Worm (Caenorhabditis elegans) whole organism, dauer: ENCODE measurements around the gene F23B12.7.

ENCODE experiments used
- unc-62 ChIP-seq: sonication (generic microtip); optimal IDR thresholded peaks from 2 replicates; lab custom pipeline; 2017; ENCODE audit warnings: missing biosample characterization, missing genetic modification reagents, missing genetic modification characterization

The F23B12.7 gene

DNA sequence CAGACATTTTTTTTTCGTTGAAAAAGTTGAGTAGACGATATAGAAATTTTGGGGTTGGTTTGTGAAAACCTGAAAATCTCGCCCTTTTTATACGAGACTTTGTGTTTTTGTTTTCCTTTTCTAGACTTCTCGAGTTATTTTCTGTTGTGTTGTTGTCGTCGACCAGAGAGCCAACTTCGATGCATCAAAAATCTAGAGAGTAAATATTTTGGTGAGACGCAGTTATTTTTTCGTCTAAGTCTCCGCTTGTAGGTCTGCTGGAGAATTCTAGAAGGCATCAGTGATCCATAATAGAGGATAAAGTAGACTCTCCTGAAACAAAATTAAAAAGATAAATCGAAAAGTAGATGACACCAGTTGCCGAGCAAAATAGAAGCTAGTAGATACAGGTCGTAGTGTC is 14.9 kb downstream of the F23B12.7 start, which contains the start of gene F08H9.4:
Gene F08H9.4 (minus strand): TSS at position 61 of the 400 bp plus-strand sequence.
- TF ChIP-seq unc-62 (GFP tag; lab: Kevin White, UChicago) = no peak

ce11 chrV:14468196-14468874 is 18.8 kb downstream of the F23B12.7 start, which contains the start of gene srz-97:
Gene srz-97 (minus strand): TSS chrV:14468246.
- no peak for TF ChIP-seq unc-62 (GFP tag; lab: Kevin White, UChicago)

DNA sequence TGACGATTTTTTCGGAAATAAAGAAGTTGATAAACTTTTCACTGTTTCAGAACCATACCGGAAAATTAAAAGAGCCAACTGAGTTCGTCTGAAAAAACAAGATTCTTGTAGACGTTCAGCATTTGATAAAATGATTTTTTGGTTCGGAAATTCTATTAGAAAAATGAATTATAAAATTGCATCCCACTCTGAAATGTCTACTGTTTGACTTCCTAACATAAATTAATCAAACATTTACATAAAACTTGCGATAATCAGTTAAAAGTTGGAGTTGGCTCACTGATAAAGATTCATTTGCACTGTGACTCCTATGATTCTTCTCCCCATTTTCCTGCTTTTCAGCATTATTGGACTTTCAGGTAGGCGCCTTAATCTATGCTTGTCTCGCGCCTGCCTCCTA is 19.4 kb downstream of the F23B12.7 start, which contains the start of gene clec-57:
Gene clec-57 (plus strand): TSS at position 301 of the 400 bp plus-strand sequence.
- no peak for TF ChIP-seq unc-62 (GFP tag; lab: Kevin White, UChicago)

ce11 chrV:14472229-14472628 is 22.7 kb downstream of the F23B12.7 start, which contains the start of gene clec-227:
Gene clec-227 (plus strand): TSS chrV:14472529.
- no peak for TF ChIP-seq unc-62 (GFP tag; lab: Kevin White, UChicago)

DNA sequence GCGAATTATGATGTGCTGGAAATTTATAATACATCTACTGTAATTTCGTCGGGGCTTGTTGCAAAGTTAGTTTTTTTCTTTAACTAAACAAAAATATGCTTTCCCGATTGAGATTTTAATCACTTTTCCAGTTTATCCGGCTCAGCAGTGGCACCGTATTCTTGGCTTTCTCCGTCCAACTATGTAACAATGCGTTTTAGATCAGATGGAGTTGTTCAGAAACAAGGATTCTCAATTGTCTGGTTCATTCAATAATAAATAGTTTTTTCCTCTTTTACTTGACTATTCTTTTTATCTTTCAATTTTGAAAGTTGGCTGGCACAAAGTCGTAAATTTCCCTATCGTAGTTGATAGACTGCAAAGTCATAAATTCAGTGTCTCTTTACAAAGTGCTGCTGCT is 24.6 kb downstream of the F23B12.7 start, which contains the start of gene clec-56:
Gene clec-56 (plus strand): TSS at position 301 of the 400 bp plus-strand sequence.
- no peak for TF ChIP-seq unc-62 (GFP tag; lab: Kevin White, UChicago)

ce11 chrV:14476680-14477079 is 27.2 kb downstream of the F23B12.7 start, which contains the start of gene clec-54:
Gene clec-54 (plus strand): TSS chrV:14476903.
- no peak for TF ChIP-seq unc-62 (GFP tag; lab: Kevin White, UChicago)

ce11 chrV:14478979-14479378 is 29.5 kb downstream of the F23B12.7 start, which contains the start of gene clec-55:
Gene clec-55 (plus strand): TSS chrV:14479279.
- TF ChIP-seq unc-62 (GFP tag; lab: Kevin White, UChicago) = no peak

- TF ChIP-seq unc-62 (GFP tag; lab: Kevin White, UChicago) = no peak
These were observed 31.0 kb downstream of the F23B12.7 start for ce11 chrV:14480533-14480932.

DNA sequence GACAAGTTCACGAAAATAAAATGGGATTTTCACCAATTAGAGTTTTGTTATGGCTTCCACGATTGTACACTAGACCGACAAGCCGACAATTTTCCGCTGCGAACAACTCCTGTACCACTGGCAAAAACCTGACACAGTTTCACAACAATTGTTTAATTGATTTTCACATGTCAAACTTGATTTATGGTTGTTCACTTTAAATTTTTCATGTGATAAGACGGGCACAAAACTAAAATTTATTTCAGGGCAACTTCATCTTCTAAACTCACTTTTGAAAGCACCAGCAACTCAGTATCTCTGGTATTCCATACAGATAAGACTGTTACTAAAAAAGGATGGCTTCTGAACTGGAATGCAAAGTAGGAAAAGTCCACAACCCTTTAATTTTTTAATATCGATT is 31.9 kb downstream of the F23B12.7 start, which contains the start of gene R02D5.7:
Gene R02D5.7 (minus strand): TSS at position 101 of the 400 bp plus-strand sequence.
- no peak for TF ChIP-seq unc-62 (GFP tag; lab: Kevin White, UChicago)

DNA sequence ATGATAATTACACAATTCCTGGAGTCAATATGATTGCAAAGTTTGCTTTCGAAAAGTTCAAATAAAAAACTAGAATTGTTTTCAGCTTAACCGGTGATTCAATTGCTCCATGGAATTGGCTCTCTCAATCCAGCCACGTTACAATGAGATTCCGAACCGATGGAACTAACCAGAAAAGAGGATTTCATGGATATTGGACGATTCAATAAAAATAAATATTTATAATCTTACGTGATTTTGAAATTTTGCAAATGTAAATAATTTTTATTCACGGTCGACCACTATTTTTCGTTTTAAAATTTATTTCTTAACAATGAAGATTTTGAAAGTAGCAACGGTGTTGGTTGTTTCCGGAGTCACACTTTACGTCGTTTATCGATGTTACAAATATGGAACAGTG is 32.5 kb downstream of the F23B12.7 start, which contains the start of gene R02D5.10:
Gene R02D5.10 (plus strand): TSS at position 301 of the 400 bp plus-strand sequence.
- TF ChIP-seq unc-62 (GFP tag; lab: Kevin White, UChicago) = no peak

DNA sequence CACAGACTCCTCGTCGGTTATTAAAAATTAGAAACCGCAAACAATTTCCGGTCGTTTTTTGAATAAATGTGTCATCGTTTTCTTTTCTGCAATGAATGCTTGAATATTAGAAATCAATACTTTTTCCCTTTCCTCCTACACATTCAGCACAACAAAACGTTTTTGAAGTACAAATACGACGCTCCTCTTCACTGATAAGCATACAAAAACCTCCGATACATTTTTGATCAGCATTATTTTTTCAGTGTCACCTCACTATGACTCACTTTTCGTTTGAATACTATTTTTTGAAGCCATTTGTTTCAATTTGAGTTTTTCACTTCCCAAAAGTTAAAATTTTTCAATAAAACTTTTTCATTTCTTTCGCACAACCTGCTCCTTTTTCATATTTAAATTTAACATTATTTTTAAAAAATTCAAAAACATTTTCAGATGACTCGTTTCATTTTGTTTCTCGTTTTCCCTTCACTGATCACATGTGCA is 33.3 kb downstream of the F23B12.7 start, which contains the start of gene R02D5.3:
Gene R02D5.3 (plus strand): TSS at position 433 of the 483 bp plus-strand sequence.
- no peak for TF ChIP-seq unc-62 (GFP tag; lab: Kevin White, UChicago)

- no peak for TF ChIP-seq unc-62 (GFP tag; lab: Kevin White, UChicago)
These were observed 35.1 kb downstream of the F23B12.7 start, which contains the start of gene R02D5.4 for ce11 chrV:14484582-14484981. Gene R02D5.4 (minus strand): TSS chrV:14484682.

DNA sequence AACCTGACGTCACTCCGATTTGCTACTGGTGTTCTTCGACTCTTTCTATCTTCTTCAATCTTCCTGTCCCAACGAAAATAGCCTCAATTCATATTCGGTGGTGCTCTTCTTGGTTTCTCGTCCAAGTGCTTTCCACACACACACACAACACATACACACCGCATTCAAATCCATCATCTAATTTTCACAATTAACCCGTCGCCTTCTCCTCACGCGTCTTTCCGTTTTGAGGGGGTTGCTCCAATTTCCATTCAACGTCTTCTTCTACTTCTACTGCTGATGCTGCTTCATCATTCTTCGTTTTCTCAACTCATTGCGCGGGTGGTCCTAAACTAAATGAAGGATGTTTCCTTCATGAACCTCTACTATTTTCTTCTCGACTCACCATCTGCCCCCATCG is 41.6 kb downstream of the F23B12.7 start:
- no peak for TF ChIP-seq unc-62 (GFP tag; lab: Kevin White, UChicago)

ce11 chrV:14493665-14494064 is 44.2 kb downstream of the F23B12.7 start:
- TF ChIP-seq unc-62 (GFP tag; lab: Kevin White, UChicago) = no peak

DNA sequence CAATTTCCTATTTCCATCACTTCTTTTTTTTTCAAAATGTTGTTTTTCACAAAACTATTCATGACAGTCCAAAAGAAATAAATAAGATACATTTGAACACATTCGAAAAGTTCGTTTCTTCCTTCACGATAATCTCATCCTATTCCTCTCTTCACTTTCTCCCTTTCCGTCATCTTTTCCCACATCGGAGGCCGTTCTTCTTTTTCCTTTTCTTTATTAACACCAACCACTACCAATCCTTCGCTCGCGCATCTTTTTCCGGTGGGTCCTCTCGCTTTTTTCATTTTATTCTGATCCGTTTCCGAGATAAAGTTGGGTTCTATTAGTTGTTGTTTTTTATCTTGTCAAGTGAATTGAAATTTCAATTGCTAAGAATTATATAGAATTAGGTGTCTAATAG is 46.0 kb downstream of the F23B12.7 start:
- TF ChIP-seq unc-62 (GFP tag; lab: Kevin White, UChicago) = no peak

ce11 chrV:14496446-14496845 is 46.9 kb downstream of the F23B12.7 start:
- TF ChIP-seq unc-62 (GFP tag; lab: Kevin White, UChicago) = no peak
